Fruit fly (Drosophila melanogaster) whole organism: Measurements from ENCODE around the gene CG6793.

ENCODE experiments used
- CG8478 ChIP-seq: fragments of >200 bp; optimal IDR thresholded peaks from 2 replicates; lab custom pipeline; 2018; ENCODE audit warnings: inconsistent platforms
- Dll ChIP-seq: fragments of >200 bp; optimal IDR thresholded peaks from 2 replicates; lab custom pipeline; 2017
- EcR ChIP-seq, 2 experiments: fragments of >200 bp; optimal IDR thresholded peaks; 2 replicates each; lab custom pipeline; 2017; ENCODE audit warnings: missing biosample characterization in 2 of 2, missing genetic modification characterization in 2 of 2, missing genetic modification reagents in 2 of 2
- pan ChIP-seq: fragments of >200 bp; optimal IDR thresholded peaks from 2 replicates; lab custom pipeline; 2017
- psq ChIP-seq: fragments of >200 bp; optimal IDR thresholded peaks from 2 replicates; lab custom pipeline; 2017
- usp ChIP-seq: fragments of >200 bp; optimal IDR thresholded peaks from 2 replicates; lab custom pipeline; 2017; ENCODE audit warnings: missing biosample characterization, missing genetic modification characterization, mixed read lengths

dm6 chr3L:12063442-12064080, 21.4 kb downstream of the CG6793 start:
- no peak for TF ChIP-seq Dll (lab: Kevin White, UChicago)
- TF ChIP-seq pan, result no peak
- TF ChIP-seq psq (lab: Kevin White, UChicago), result no peak
- no peak for TF ChIP-seq usp (GFP tag; lab: Kevin White, UChicago)
- TF ChIP-seq CG8478 (lab: Kevin White, UChicago), result no peak
- TF ChIP-seq EcR (GFP tag; optimal IDR thresholded peaks at IDR 0.05; lab: Kevin White, UChicago), result peak in 1 of 2 experiments; percentile 68
